Worm (Caenorhabditis elegans) whole organism, early embryonic: ENCODE data around the gene cyk-7.

ENCODE experiments used
- B0310.2 ChIP-seq: sonication (generic microtip); optimal IDR thresholded peaks from 2 replicates; lab custom pipeline; 2016; ENCODE audit warnings: mild to moderate bottlenecking, missing genetic modification characterization, missing compliant biosample characterization
- F13C5.2 ChIP-seq: sonication (generic microtip); optimal IDR thresholded peaks from 2 replicates; lab custom pipeline; 2017; ENCODE audit warnings: mild to moderate bottlenecking, missing genetic modification characterization, inconsistent platforms, missing compliant biosample characterization
- aly-1 ChIP-seq: sonication (generic microtip); optimal IDR thresholded peaks from 2 replicates; lab custom pipeline; 2016; ENCODE audit warnings: missing genetic modification characterization, missing compliant biosample characterization
- ama-1 ChIP-seq: fragments of 150-350 bp; optimal IDR thresholded peaks from 2 replicates; lab custom pipeline; 2014
- ceh-13 ChIP-seq: fragments of 200-800 bp; sonication (Bioruptor generic); optimal IDR thresholded peaks from 2 replicates; lab custom pipeline; 2018; ENCODE audit warnings: mild to moderate bottlenecking, missing genetic modification characterization, missing compliant biosample characterization
- ceh-36 ChIP-seq: sonication (generic microtip); optimal IDR thresholded peaks from 2 replicates; lab custom pipeline; 2016; ENCODE audit warnings: missing genetic modification characterization, inconsistent platforms, missing compliant biosample characterization
- ets-7 ChIP-seq: sonication (generic microtip); optimal IDR thresholded peaks from 2 replicates; lab custom pipeline; 2016; ENCODE audit warnings: missing genotype, missing genetic modification characterization, missing compliant biosample characterization
- flt-1 ChIP-seq: fragments of 200-800 bp; sonication (Bioruptor generic); IDR thresholded peaks from 2 replicates; pipeline ENCODE4 v1.3.6; 2022; ENCODE audit warnings: missing genetic modification characterization, missing compliant biosample characterization
- hmbx-1 ChIP-seq: sonication (generic microtip); optimal IDR thresholded peaks from 2 replicates; lab custom pipeline; 2016; ENCODE audit warnings: mild to moderate bottlenecking, missing genetic modification characterization, missing compliant biosample characterization
- hmg-4 ChIP-seq: fragments of 200-800 bp; sonication (Bioruptor generic); optimal IDR thresholded peaks from 2 replicates; lab custom pipeline; 2018; ENCODE audit warnings: mild to moderate bottlenecking, missing genetic modification characterization, missing compliant biosample characterization
- hnd-1 ChIP-seq: sonication (generic microtip); optimal IDR thresholded peaks from 2 replicates; lab custom pipeline; 2016; ENCODE audit warnings: missing genetic modification characterization, missing compliant biosample characterization
- pes-1 ChIP-seq: fragments of 200-800 bp; sonication (Bioruptor generic); IDR thresholded peaks from 2 replicates; pipeline ENCODE4 v1.3.6; 2022; ENCODE audit warnings: missing genetic modification reagents, missing genetic modification characterization, missing compliant biosample characterization
- scrt-1 ChIP-seq: fragments of 200-800 bp; sonication (Bioruptor generic); IDR thresholded peaks from 2 replicates; pipeline ENCODE4 v1.3.6; 2022; ENCODE audit warnings: missing genetic modification characterization, missing compliant biosample characterization
- sea-1 ChIP-seq: fragments of 200-800 bp; sonication (Bioruptor generic); conservative IDR thresholded peaks from 2 replicates; pipeline ENCODE4 v1.3.6; 2022; ENCODE audit warnings: missing genetic modification characterization, missing compliant biosample characterization
- tbx-11 ChIP-seq: fragments of 200-800 bp; sonication (Bioruptor generic); IDR thresholded peaks from 2 replicates; pipeline ENCODE4 v1.3.6; 2022; ENCODE audit warnings: missing genetic modification characterization, missing compliant biosample characterization
- tbx-37 ChIP-seq: fragments of 200-800 bp; sonication (Bioruptor generic); conservative IDR thresholded peaks from 2 replicates; pipeline ENCODE4 v1.3.6; 2022; ENCODE audit warnings: missing genetic modification reagents, missing genetic modification characterization, missing compliant biosample characterization
- tra-4 ChIP-seq: sonication (generic microtip); optimal IDR thresholded peaks from 2 replicates; lab custom pipeline; 2017; ENCODE audit warnings: missing genetic modification characterization, missing compliant biosample characterization

Gene cyk-7

DNA sequence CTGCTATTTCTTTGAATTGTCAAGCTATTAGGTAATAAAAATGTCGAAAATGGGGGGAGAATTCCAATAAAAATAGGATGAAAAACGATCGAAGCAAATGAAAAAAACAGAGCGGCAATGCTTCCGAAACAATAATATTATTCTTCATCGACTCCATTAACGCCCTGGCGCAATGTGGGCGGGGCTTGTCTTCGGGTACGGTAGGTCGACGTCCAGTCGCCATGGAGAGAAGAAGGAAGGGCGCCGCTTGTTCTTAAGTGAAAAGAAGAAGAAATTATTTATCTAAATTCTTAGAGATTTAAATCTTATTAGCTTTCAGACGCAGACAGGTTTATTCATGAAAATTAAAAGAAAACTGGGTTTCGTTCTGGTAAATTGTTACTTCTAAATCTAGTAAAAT lies 3.0 kb downstream of the cyk-7 start:
- no peak for TF ChIP-seq hmbx-1 (tag; lab: Kevin White, UChicago)
- no peak for TF ChIP-seq B0310.2 (tag; lab: Kevin White, UChicago)
- TF ChIP-seq flt-1 = no peak
- no peak for TF ChIP-seq ets-7 (tag; lab: Kevin White, UChicago)
- no peak for TF ChIP-seq scrt-1 (GFP tag; lab: Robert Waterston, UW)
- no peak for TF ChIP-seq ama-1
- TF ChIP-seq sea-1 (GFP tag; lab: Robert Waterston, UW) = no peak
- TF ChIP-seq F13C5.2 (tag; lab: Kevin White, UChicago) = no peak
- TF ChIP-seq tra-4 (tag; lab: Kevin White, UChicago) = no peak

DNA sequence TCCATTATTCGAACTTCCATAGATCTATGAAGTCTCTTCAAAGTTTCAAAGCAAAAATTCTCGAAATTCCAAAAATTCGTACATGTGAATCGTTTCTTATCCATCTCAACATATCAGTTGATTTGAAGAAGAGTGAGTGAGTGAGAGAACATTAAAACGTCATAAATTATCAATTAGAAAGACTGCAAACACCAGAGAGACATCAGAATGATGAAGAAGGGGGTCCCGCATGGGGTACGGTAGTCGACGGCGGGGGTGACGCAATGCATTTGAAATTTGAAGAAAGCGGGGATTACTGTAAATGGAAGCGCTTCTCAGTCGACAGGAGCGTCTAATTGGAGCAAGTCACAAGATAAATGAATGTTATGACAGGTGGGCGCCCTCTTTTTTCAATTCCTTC lies 4.7 kb downstream of the cyk-7 start:
- TF ChIP-seq ceh-36 (tag; lab: Kevin White, UChicago) (no peak), tra-4 (tag; lab: Kevin White, UChicago) (no peak), F13C5.2 (tag; lab: Kevin White, UChicago) (no peak), hmbx-1 (tag; lab: Kevin White, UChicago) (no peak), ceh-13 (GFP tag; lab: Kevin White, UChicago) (no peak), scrt-1 (GFP tag; lab: Robert Waterston, UW) (no peak)

DNA sequence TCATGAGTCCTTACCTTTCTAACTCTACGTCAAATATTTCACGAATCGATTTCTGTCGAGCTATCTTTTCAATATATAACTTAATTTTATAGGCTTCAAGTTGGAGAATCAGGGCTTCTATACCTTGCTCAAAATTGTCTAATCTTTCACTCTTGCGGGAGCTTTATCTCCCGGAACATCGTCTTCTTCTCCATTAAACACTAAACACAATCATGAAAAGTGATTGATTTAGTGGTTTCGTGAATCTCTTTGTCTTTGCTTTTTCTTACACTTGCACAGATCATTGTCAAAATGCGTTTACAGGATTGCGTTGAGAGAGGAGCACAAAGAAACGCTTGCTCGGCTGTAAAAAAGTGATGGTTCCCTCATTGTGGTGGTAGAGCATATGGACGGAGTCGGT lies 6.8 kb downstream of the cyk-7 start:
- TF ChIP-seq tbx-11 (GFP tag; lab: Robert Waterston, UW) (no peak), B0310.2 (tag; lab: Kevin White, UChicago) (no peak), tra-4 (tag; lab: Kevin White, UChicago) (no peak), aly-1 (no peak), hmbx-1 (tag; lab: Kevin White, UChicago) (no peak), pes-1 (GFP tag; lab: Robert Waterston, UW) (no peak), sea-1 (GFP tag; lab: Robert Waterston, UW) (no peak)

DNA sequence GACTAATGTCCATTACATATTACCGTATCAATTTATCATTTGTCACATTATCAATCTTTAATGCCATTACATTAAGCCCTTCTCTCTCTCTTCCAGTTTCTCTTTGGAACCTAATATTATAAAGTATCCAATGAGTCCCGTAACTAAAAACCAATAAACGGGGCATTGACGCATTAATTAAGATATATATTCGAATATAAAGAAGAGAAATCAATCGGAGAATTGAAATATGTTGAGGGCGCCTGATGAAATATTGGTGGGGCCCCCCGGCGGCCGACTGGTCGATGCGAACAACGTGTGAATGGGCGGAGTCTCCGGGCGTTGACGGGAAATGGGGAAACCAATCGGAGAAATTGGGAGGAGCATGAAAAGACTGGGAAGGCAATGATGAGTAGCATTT lies 11.0 kb downstream of the cyk-7 start:
- TF ChIP-seq aly-1 (no peak), tbx-11 (GFP tag; lab: Robert Waterston, UW) (no peak), sea-1 (GFP tag; lab: Robert Waterston, UW) (no peak), pes-1 (GFP tag; lab: Robert Waterston, UW) (no peak), F13C5.2 (tag; lab: Kevin White, UChicago) (no peak), ets-7 (tag; lab: Kevin White, UChicago) (no peak), scrt-1 (GFP tag; lab: Robert Waterston, UW) (no peak), ceh-36 (tag; lab: Kevin White, UChicago) (no peak), ama-1 (no peak), flt-1 (no peak), hmbx-1 (tag; lab: Kevin White, UChicago) (no peak), hnd-1 (tag; lab: Kevin White, UChicago) (no peak), B0310.2 (tag; lab: Kevin White, UChicago) (no peak), tra-4 (tag; lab: Kevin White, UChicago) (no peak), ceh-13 (GFP tag; lab: Kevin White, UChicago) (no peak), hmg-4 (GFP tag; lab: Kevin White, UChicago) (no peak), tbx-37 (no peak)

DNA sequence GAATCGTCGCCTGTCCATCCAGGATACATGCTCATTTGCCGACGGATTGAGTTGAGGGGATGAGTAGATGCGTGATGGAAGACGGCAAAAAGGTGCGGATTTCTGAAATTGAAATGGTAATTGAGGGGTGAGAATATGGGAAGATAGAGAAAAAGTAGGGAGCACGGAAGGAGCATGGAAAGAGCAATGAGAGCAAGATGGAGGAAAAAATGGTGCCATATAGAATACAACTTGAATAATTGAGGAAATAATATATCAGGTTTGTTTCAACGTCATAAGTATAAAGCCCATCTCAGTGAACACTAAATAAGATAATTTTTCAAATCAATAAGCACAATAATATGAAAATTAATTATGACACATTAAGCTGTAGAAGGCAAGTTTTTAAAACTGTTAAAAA lies 11.9 kb downstream of the cyk-7 start, which contains the start of gene mab-5:
mab-5 (minus strand) TSS at position 101 of the 400 bp plus-strand sequence.
- no peak for TF ChIP-seq tra-4 (tag; lab: Kevin White, UChicago)
- no peak for TF ChIP-seq ceh-36 (tag; lab: Kevin White, UChicago)
- TF ChIP-seq tbx-11 (GFP tag; lab: Robert Waterston, UW) = no peak
- TF ChIP-seq scrt-1 (GFP tag; lab: Robert Waterston, UW) = no peak

DNA sequence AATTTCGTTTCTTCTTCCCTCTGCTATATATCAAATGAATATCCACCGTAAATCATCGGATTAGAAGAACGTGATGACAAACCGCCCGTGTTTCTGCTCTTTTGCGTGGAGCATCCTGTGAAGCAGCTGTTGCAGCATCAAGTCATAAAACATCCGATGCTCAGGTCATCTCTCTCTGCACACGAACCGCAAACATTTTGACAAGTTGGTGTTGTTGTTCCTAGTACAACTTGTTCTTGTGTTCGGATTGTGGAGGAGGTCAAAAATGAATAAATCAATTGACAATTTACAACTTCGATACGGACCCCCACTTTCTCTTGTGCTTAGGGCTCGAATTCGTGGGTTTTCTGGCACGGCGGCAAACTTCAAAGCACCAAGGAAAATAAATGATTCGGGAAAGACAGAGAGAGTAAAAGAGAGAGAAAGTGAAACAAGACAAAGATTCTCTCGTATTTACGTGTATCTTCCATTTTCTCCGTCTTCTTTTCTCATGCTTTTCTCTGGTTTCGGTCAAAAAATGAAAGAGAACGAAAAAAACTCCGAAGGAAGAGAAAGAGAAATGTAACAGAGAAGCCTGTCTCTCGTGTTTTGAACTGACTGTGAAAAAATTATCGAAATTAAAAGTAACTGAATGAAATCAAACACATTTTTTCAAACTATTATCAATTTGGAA lies 14.5 kb downstream of the cyk-7 start:
- TF ChIP-seq ceh-13 (GFP tag; lab: Kevin White, UChicago) = no peak
- TF ChIP-seq flt-1 = no peak
- no peak for TF ChIP-seq hmg-4 (GFP tag; lab: Kevin White, UChicago)
- TF ChIP-seq sea-1 (GFP tag; lab: Robert Waterston, UW) = no peak
- TF ChIP-seq F13C5.2 (tag; lab: Kevin White, UChicago) = no peak
- no peak for TF ChIP-seq aly-1
- TF ChIP-seq ceh-36 (tag; lab: Kevin White, UChicago) = no peak
- no peak for TF ChIP-seq B0310.2 (tag; lab: Kevin White, UChicago)
- no peak for TF ChIP-seq tbx-37
- no peak for TF ChIP-seq hnd-1 (tag; lab: Kevin White, UChicago)
- no peak for TF ChIP-seq pes-1 (GFP tag; lab: Robert Waterston, UW)
- no peak for TF ChIP-seq scrt-1 (GFP tag; lab: Robert Waterston, UW)
- TF ChIP-seq ama-1 = no peak
- no peak for TF ChIP-seq tra-4 (tag; lab: Kevin White, UChicago)
- TF ChIP-seq tbx-11 (GFP tag; lab: Robert Waterston, UW) = no peak
- no peak for TF ChIP-seq ets-7 (tag; lab: Kevin White, UChicago)
- no peak for TF ChIP-seq hmbx-1 (tag; lab: Kevin White, UChicago)

DNA sequence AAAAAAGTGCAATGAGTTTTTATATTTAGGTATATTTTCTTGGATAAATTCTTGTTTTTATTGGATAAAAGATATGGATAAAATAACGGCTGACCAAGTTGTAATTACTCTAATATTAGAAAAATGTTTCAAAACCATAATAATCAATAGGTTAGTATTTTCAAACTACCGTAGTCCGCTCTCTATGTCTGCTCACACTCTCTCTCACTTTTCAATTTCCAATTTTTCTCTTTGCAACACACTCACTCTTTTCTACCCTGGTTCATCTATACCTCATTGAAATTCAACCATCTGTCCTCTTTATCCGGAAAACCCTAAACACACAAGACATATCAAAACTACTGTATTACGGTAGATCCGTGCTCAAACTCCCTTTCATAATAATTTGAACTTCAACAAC lies 15.9 kb downstream of the cyk-7 start:
- TF ChIP-seq tbx-37 (no peak), hnd-1 (tag; lab: Kevin White, UChicago) (no peak), tra-4 (tag; lab: Kevin White, UChicago) (no peak), tbx-11 (GFP tag; lab: Robert Waterston, UW) (no peak), ets-7 (tag; lab: Kevin White, UChicago) (no peak), flt-1 (no peak)

DNA sequence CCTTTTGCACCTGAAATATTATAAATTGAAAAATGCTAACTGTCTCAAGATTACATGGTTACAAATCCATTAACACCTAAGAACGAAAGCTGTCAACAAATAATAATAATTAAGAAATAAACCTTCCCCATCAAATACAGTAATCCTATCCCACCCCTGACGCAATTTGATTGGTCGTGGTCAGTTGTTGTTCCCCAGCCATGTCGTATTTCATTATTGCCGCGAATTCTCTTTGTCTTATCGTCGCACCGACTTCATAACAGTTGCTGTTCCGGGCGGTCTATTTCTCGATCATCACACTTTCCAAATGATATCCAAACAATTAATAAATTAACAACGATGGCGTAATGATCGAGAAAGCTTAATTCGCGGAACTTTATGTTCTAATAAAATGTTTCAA lies 16.7 kb downstream of the cyk-7 start:
- no peak for TF ChIP-seq F13C5.2 (tag; lab: Kevin White, UChicago)
- no peak for TF ChIP-seq flt-1
- no peak for TF ChIP-seq ceh-36 (tag; lab: Kevin White, UChicago)
- no peak for TF ChIP-seq aly-1
- TF ChIP-seq tra-4 (tag; lab: Kevin White, UChicago) = no peak
- no peak for TF ChIP-seq tbx-11 (GFP tag; lab: Robert Waterston, UW)
- TF ChIP-seq ets-7 (tag; lab: Kevin White, UChicago) = no peak
- no peak for TF ChIP-seq hmbx-1 (tag; lab: Kevin White, UChicago)
- TF ChIP-seq pes-1 (GFP tag; lab: Robert Waterston, UW) = no peak
- TF ChIP-seq ceh-13 (GFP tag; lab: Kevin White, UChicago) = no peak
- no peak for TF ChIP-seq hmg-4 (GFP tag; lab: Kevin White, UChicago)
- TF ChIP-seq scrt-1 (GFP tag; lab: Robert Waterston, UW) = no peak
- no peak for TF ChIP-seq B0310.2 (tag; lab: Kevin White, UChicago)
- no peak for TF ChIP-seq hnd-1 (tag; lab: Kevin White, UChicago)
- TF ChIP-seq ama-1 = no peak
- no peak for TF ChIP-seq sea-1 (GFP tag; lab: Robert Waterston, UW)
- no peak for TF ChIP-seq tbx-37
